Fruit fly (Drosophila melanogaster): ENCODE results near the gene CG7872.

Gene CG7872

DNA sequence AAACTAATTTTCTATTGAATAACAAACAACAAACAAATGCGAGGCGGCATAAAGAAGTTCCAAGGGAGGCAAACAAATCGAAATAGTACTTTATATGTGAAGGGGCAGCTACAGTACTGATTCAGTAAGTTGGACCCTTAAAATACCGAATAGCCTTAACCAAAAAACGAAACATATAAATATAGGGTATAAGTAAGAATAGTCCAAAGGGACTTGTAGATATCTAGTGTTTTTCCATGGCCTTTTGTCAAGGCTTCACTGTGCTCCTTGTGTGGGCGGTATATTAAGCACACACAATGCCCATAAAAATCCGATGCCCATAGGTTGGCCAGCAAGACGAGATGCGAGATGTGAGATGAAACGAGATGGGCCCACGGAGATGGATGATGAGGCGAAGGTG is 45.9 kb upstream of the CG7872 start (continued):
- TF ChIP-seq Nf-YB (GFP tag; optimal IDR thresholded peaks at IDR 0.05) (no peak), emc (GFP tag; optimal IDR thresholded peaks at IDR 0.05) (no peak), Ssrp (tag; optimal IDR thresholded peaks at IDR 0.05) (peak; percentile 19), CG15269 (tag; optimal IDR thresholded peaks at IDR 0.05) (peak; percentile 45), pzg (GFP tag; optimal IDR thresholded peaks at IDR 0.05) (no peak), CG6854 (GFP tag; optimal IDR thresholded peaks at IDR 0.05) (no peak), CG15011 (GFP tag; optimal IDR thresholded peaks at IDR 0.05) (no peak), z (GFP tag; IDR thresholded peaks at IDR 0.05) (no peak), B-H2 (GFP tag; optimal IDR thresholded peaks at IDR 0.05) (no peak), Gug (GFP tag; IDR thresholded peaks at IDR 0.05) (peak; percentile 51; the same call in 2 of the 4 replicates), peb (GFP tag; IDR thresholded peaks at IDR 0.05) (no peak), CG8478 (optimal IDR thresholded peaks at IDR 0.05) (no peak), Vsx1 (GFP tag; optimal IDR thresholded peaks at IDR 0.05) (no peak), bcd (GFP tag; optimal IDR thresholded peaks at IDR 0.05) (peak; percentile 17), CG10959 (GFP tag; IDR thresholded peaks at IDR 0.05) (no peak), unpg (GFP tag; optimal IDR thresholded peaks at IDR 0.05) (peak; percentile 45), gfzf (GFP tag; optimal IDR thresholded peaks at IDR 0.05) (no peak), dpn (GFP tag; optimal IDR thresholded peaks at IDR 0.05) (peak in 1 of 2 experiments; percentile 20), sqz (GFP tag; optimal IDR thresholded peaks at IDR 0.05) (no peak), Rx (GFP tag; IDR thresholded peaks at IDR 0.05) (0 out of 2 replicates have a peak, but pooled peaks have one; percentile 13), CG14965 (GFP tag; optimal IDR thresholded peaks at IDR 0.05; ENCODE audit: borderline replicate concordance) (no peak), NC2β (GFP tag; optimal IDR thresholded peaks at IDR 0.05) (no peak), Ada2b (GFP tag; IDR thresholded peaks at IDR 0.05) (peak; percentile 60), CG5245 (GFP tag; optimal IDR thresholded peaks at IDR 0.05) (no peak), otp (GFP tag; IDR thresholded peaks at IDR 0.05) (peak; percentile 54; the same call in 1 of the 3 replicates), Kr (GFP tag; optimal IDR thresholded peaks at IDR 0.05) (no peak), CG1603 (tag; optimal IDR thresholded peaks at IDR 0.05) (peak; percentile 56), CG7556 (GFP tag; optimal IDR thresholded peaks at IDR 0.05) (peak; percentile 25), lilli (GFP tag; optimal IDR thresholded peaks at IDR 0.05) (peak; percentile 43), slou (GFP tag; optimal IDR thresholded peaks at IDR 0.05) (no peak), aop (GFP tag; IDR thresholded peaks at IDR 0.05) (no peak), Blimp-1 (GFP tag; optimal IDR thresholded peaks at IDR 0.05) (peak; percentile 41), tin (GFP tag; optimal IDR thresholded peaks at IDR 0.05) (peak; percentile 5), cas (GFP tag; IDR thresholded peaks at IDR 0.05) (peak; percentile 22; the same call in 1 of the 2 replicates), Six4 (GFP tag; optimal IDR thresholded peaks at IDR 0.05) (no peak), trem (tag; optimal IDR thresholded peaks at IDR 0.05) (no peak), wdn (GFP tag; IDR thresholded peaks at IDR 0.05) (no peak), zfh1 (GFP tag; IDR thresholded peaks at IDR 0.05) (peak; percentile 53; the same call in 1 of the 3 replicates), CG3281 (GFP tag; optimal IDR thresholded peaks at IDR 0.05) (peak; percentile 17), twi (tag; optimal IDR thresholded peaks at IDR 0.05) (no peak), CG32532 (GFP tag; IDR thresholded peaks at IDR 0.05) (peak; percentile 65), CG1832 (GFP tag; optimal IDR thresholded peaks at IDR 0.05) (no peak), CG33557 (GFP tag; optimal IDR thresholded peaks at IDR 0.05) (no peak), al (GFP tag; IDR thresholded peaks at IDR 0.05) (no peak), CG11560 (tag; IDR thresholded peaks at IDR 0.05) (no peak), p53 (GFP tag; optimal IDR thresholded peaks at IDR 0.05) (no peak), HmgZ (tag; optimal IDR thresholded peaks at IDR 0.05) (no peak), Jarid2 (GFP tag; optimal IDR thresholded peaks at IDR 0.05) (no peak), sens-2 (GFP tag; IDR thresholded peaks at IDR 0.05) (0 out of 2 replicates have a peak, but pooled peaks have one; percentile 20), D19A (tag; optimal IDR thresholded peaks at IDR 0.05) (no peak), esg (GFP tag; conservative IDR thresholded peaks at IDR 0.05) (0 out of 2 replicates have a peak, but pooled peaks have one; percentile 6), Dll (GFP tag; IDR thresholded peaks at IDR 0.05; ENCODE audit: partially characterized antibody) (no peak)

Measured in whole organism, embryonic.